Fruit fly (Drosophila melanogaster) Kc167 (cell line): ENCODE results near the gene CG42324.

ENCODE experiments used
- Myc ChIP-seq: fragments of >200 bp; optimal IDR thresholded peaks from 2 replicates; lab custom pipeline; 2017; ENCODE audit warnings: missing external identifiers
- Sin3A ChIP-seq: fragments of >200 bp; optimal IDR thresholded peaks from 2 replicates; lab custom pipeline; 2018; ENCODE audit warnings: missing external identifiers
- h ChIP-seq: fragments of >200 bp; optimal IDR thresholded peaks from 3 replicates; lab custom pipeline; 2018; ENCODE audit warnings: missing external identifiers
- insv ChIP-seq: fragments of >200 bp; optimal IDR thresholded peaks from 3 replicates; lab custom pipeline; 2018; ENCODE audit warnings: missing external identifiers
- psq ChIP-seq: fragments of >200 bp; optimal IDR thresholded peaks from 2 replicates; lab custom pipeline; 2017; ENCODE audit warnings: missing external identifiers

DNA sequence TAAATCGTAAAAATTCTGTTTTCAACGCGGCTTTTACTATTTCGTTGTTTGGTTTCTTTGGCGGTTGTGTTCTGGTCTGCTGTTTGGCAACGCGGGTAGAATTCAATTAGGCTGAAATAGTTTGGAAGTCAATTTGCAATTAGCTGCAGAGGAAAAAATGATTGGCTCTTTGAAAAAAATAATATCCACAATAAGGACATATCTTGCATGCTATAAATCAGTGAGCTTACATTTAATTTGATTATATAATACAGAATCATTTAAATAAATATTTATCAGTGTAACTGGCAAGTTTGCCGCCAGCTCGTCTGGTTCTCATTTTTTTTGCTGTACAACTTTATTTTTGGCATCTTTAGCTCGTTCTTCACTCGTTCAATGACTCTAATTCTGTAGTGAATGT is 85.9 kb downstream of the CG42324 start:
- no peak for TF ChIP-seq Sin3A (lab: Kevin White, UChicago)
- TF ChIP-seq h = no peak
- TF ChIP-seq psq (lab: Kevin White, UChicago) = no peak
- no peak for TF ChIP-seq Myc
- TF ChIP-seq insv = no peak
